Worm (Caenorhabditis elegans) whole organism, L1 larva: ENCODE results near the gene Y32F6B.1.

Experiments
- pqm-1 ChIP-seq: sonication (generic microtip); optimal IDR thresholded peaks from 3 replicates; lab custom pipeline; 2017; ENCODE audit warnings: missing biosample characterization, missing genetic modification characterization
- skn-1 ChIP-seq: fragments of 150-350 bp; optimal IDR thresholded peaks from 2 replicates; lab custom pipeline; 2014; ENCODE audit warnings: missing biosample characterization, missing genetic modification characterization

DNA sequence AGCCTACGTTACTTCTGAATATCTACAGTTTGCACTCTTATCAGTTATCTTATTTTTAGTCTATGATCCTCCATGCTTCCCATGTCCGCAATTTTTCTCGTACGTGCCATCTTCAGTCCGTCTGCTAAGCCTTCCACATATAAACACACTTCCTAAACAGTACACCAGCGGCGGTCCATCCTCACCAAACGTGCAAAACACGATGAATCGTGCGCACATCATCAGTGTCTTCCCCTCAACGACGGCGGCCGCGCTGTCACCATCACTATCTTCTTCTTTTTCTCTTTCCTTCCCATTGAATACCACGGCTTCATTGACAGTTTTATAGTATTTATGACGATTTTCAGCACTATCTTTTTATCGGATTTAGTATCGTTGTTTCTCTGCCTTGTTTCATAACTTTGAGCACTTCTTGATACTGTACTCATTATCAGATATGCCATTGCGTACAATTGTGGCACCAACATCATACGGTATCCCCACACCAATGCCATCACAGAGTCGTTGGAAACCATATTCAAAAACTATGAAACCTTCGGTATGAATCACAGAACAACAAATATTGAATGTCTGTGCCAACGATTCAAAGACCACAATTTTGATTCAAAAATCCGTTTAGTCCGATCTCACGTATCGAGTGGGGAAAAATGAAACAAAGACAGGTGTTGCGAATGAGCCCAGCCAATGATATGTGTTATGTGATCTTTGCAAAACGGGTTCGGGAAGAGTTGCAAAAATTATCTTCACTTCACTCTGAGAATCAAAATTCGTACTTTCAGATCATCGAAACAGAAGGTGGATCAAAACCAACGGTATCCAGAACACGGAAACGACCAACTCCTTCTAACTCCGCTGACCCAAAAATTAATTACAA, 11.4 kb downstream of the Y32F6B.1 start:
- TF ChIP-seq skn-1 (tag; lab: Kevin White, UChicago) = no peak
- TF ChIP-seq pqm-1 (tag; lab: Kevin White, UChicago) = no peak
